Worm (Caenorhabditis elegans) whole organism, L1 larva: ENCODE results near the gene C44C1.1.

Experiments used
- C16A3.4 ChIP-seq: fragments of 150-350 bp; optimal IDR thresholded peaks from 2 replicates; lab custom pipeline; 2014; ENCODE audit warnings: missing biosample characterization, missing genetic modification characterization
- F16B12.6 ChIP-seq: fragments of 150-350 bp; optimal IDR thresholded peaks from 2 replicates; lab custom pipeline; 2014; ENCODE audit warnings: missing biosample characterization, missing genetic modification characterization
- Y116A8C.19 ChIP-seq: sonication (generic microtip); optimal IDR thresholded peaks from 2 replicates; lab custom pipeline; 2016; ENCODE audit warnings: missing compliant biosample characterization, missing genetic modification characterization, borderline replicate concordance
- aha-1 ChIP-seq: fragments of 150-350 bp; optimal IDR thresholded peaks from 2 replicates; lab custom pipeline; 2014; ENCODE audit warnings: missing biosample characterization, missing genetic modification characterization
- aly-2 ChIP-seq: fragments of 150-350 bp; optimal IDR thresholded peaks from 2 replicates; lab custom pipeline; 2014; ENCODE audit warnings: missing biosample characterization, missing genetic modification characterization
- ama-1 ChIP-seq: fragments of 150-350 bp; optimal IDR thresholded peaks from 2 replicates; lab custom pipeline; 2014
- blmp-1 ChIP-seq: fragments of 150-350 bp; optimal IDR thresholded peaks from 2 replicates; lab custom pipeline; 2014; ENCODE audit warnings: missing biosample characterization, missing genetic modification characterization
- ceh-63 ChIP-seq: fragments of 200-800 bp; sonication (Bioruptor generic); optimal IDR thresholded peaks from 2 replicates; lab custom pipeline; 2018; ENCODE audit warnings: mild to moderate bottlenecking, missing genetic modification characterization, missing compliant biosample characterization
- ceh-8 ChIP-seq: fragments of 200-800 bp; sonication (Bioruptor generic); optimal IDR thresholded peaks from 2 replicates; lab custom pipeline; 2018; ENCODE audit warnings: mild to moderate bottlenecking, missing genetic modification characterization, moderate library complexity, missing compliant biosample characterization
- ceh-82 ChIP-seq, 3 experiments: fragments of 150-350 bp in 1 of 3; sonication (generic microtip) in 2 of 3; optimal IDR thresholded peaks; 2 replicates each; lab custom pipeline; 2014 to 2017; ENCODE audit warnings: missing biosample characterization in 3 of 3, missing genetic modification characterization in 3 of 3
- ceh-88 ChIP-seq: fragments of 200-800 bp; sonication (Bioruptor generic); IDR thresholded peaks from 2 replicates; pipeline ENCODE4 v1.3.6; 2022; ENCODE audit warnings: missing genetic modification characterization, missing compliant biosample characterization
- ces-1 ChIP-seq: fragments of 150-350 bp; optimal IDR thresholded peaks from 2 replicates; lab custom pipeline; 2014; ENCODE audit warnings: missing biosample characterization, missing genetic modification reagents, missing genetic modification characterization
- dsc-1 ChIP-seq: sonication (generic microtip); optimal IDR thresholded peaks from 2 replicates; lab custom pipeline; 2016; ENCODE audit warnings: mild to moderate bottlenecking, missing genetic modification characterization, missing compliant biosample characterization
- efl-1 ChIP-seq, 4 experiments: fragments of 150-350 bp; optimal IDR thresholded peaks in 3 of 4; peaks in 1 of 4; 1 replicate in 1 of 4; 2 replicates in 3 of 4; lab custom pipeline; 2014; ENCODE audit warnings: missing biosample characterization in 2 of 4, missing genetic modification characterization in 2 of 4, missing genetic modification reagents in 2 of 4
- ets-5 ChIP-seq: fragments of 200-800 bp; sonication (Bioruptor generic); IDR thresholded peaks from 2 replicates; pipeline ENCODE4 v1.3.6; 2022; ENCODE audit warnings: missing genetic modification characterization, missing compliant biosample characterization
- fkh-4 ChIP-seq: sonication (generic microtip); optimal IDR thresholded peaks from 2 replicates; lab custom pipeline; 2016; ENCODE audit warnings: missing compliant biosample characterization, missing genetic modification characterization, borderline replicate concordance
- fos-1 ChIP-seq: fragments of 150-350 bp; optimal IDR thresholded peaks from 2 replicates; lab custom pipeline; 2014; ENCODE audit warnings: missing biosample characterization, missing genetic modification characterization
- hpl-2 ChIP-seq: fragments of 150-350 bp; optimal IDR thresholded peaks from 2 replicates; lab custom pipeline; 2014; ENCODE audit warnings: missing biosample characterization, missing genetic modification reagents, missing genetic modification characterization
- irx-1 ChIP-seq: sonication (generic microtip); optimal IDR thresholded peaks from 2 replicates; lab custom pipeline; 2016; ENCODE audit warnings: missing genetic modification characterization, missing compliant biosample characterization
- lin-14 ChIP-seq: fragments of 200-800 bp; sonication (Bioruptor generic); optimal IDR thresholded peaks from 2 replicates; lab custom pipeline; 2018; ENCODE audit warnings: mild to moderate bottlenecking, missing genetic modification characterization, moderate library complexity, missing compliant biosample characterization
- lin-39 ChIP-seq: fragments of 150-350 bp; optimal IDR thresholded peaks from 2 replicates; lab custom pipeline; 2014; ENCODE audit warnings: missing biosample characterization, missing genetic modification reagents, missing genetic modification characterization
- lir-3 ChIP-seq: sonication (generic microtip); optimal IDR thresholded peaks from 2 replicates; lab custom pipeline; 2016; ENCODE audit warnings: mild to moderate bottlenecking, missing genetic modification characterization, moderate library complexity, missing compliant biosample characterization; ENCODE audit not compliant: poor library complexity
- lsy-2 ChIP-seq, 2 experiments: fragments of 150-350 bp; optimal IDR thresholded peaks; 2 replicates each; lab custom pipeline; 2014; ENCODE audit warnings: missing biosample characterization in 2 of 2, missing genetic modification characterization in 2 of 2
- mdl-1 ChIP-seq, 2 experiments: fragments of 150-350 bp; optimal IDR thresholded peaks; 2 replicates each; lab custom pipeline; 2014 to 2017; ENCODE audit warnings: missing biosample characterization in 2 of 2, missing genetic modification characterization in 2 of 2, inconsistent platforms in 1 of 2
- mef-2 ChIP-seq: fragments of 150-350 bp; optimal IDR thresholded peaks from 2 replicates; lab custom pipeline; 2014; ENCODE audit warnings: missing biosample characterization, missing genetic modification characterization
- mep-1 ChIP-seq: fragments of 150-350 bp; optimal IDR thresholded peaks from 2 replicates; lab custom pipeline; 2014; ENCODE audit warnings: missing biosample characterization, missing genetic modification characterization
- nhr-11 ChIP-seq: fragments of 150-350 bp; optimal IDR thresholded peaks from 2 replicates; lab custom pipeline; 2014; ENCODE audit warnings: missing biosample characterization, missing genetic modification characterization
- nhr-19 ChIP-seq: fragments of 200-800 bp; sonication (Bioruptor generic); conservative IDR thresholded peaks from 2 replicates; pipeline ENCODE4 v1.3.6; 2022; ENCODE audit warnings: missing genetic modification characterization, missing compliant biosample characterization
- nhr-237 ChIP-seq: fragments of 150-350 bp; optimal IDR thresholded peaks from 2 replicates; lab custom pipeline; 2014; ENCODE audit warnings: missing biosample characterization, missing genetic modification characterization
- nhr-71 ChIP-seq: sonication (generic microtip); optimal IDR thresholded peaks from 2 replicates; lab custom pipeline; 2016; ENCODE audit warnings: mild to moderate bottlenecking, missing genetic modification characterization, moderate library complexity, missing compliant biosample characterization
- nhr-76 ChIP-seq: sonication (generic microtip); optimal IDR thresholded peaks from 2 replicates; lab custom pipeline; 2017; ENCODE audit warnings: missing biosample characterization, missing genetic modification characterization
- nhr-84 ChIP-seq: sonication (generic microtip); optimal IDR thresholded peaks from 2 replicates; lab custom pipeline; 2017; ENCODE audit warnings: missing biosample characterization, missing genetic modification characterization
- nhr-85 ChIP-seq: sonication (generic microtip); peaks from one replicate; lab custom pipeline; 2016; ENCODE audit warnings: missing genetic modification characterization, inconsistent platforms, missing compliant biosample characterization
- pqm-1 ChIP-seq: sonication (generic microtip); optimal IDR thresholded peaks from 3 replicates; lab custom pipeline; 2017; ENCODE audit warnings: missing biosample characterization, missing genetic modification characterization
- rnt-1 ChIP-seq: sonication (generic microtip); optimal IDR thresholded peaks from 2 replicates; lab custom pipeline; 2016; ENCODE audit warnings: mild to moderate bottlenecking, missing genetic modification characterization, moderate library complexity, missing compliant biosample characterization
- snpc-4 ChIP-seq: fragments of 150-350 bp; optimal IDR thresholded peaks from 2 replicates; lab custom pipeline; 2014; ENCODE audit warnings: missing biosample characterization, missing genetic modification characterization
- swsn-7 ChIP-seq: sonication (generic microtip); optimal IDR thresholded peaks from 2 replicates; lab custom pipeline; 2016; ENCODE audit warnings: missing genetic modification characterization, missing compliant biosample characterization
- tbx-2 ChIP-seq: sonication (generic microtip); optimal IDR thresholded peaks from 2 replicates; lab custom pipeline; 2016; ENCODE audit warnings: missing genetic modification characterization, missing compliant biosample characterization
- tlp-1 ChIP-seq: fragments of 150-350 bp; optimal IDR thresholded peaks from 2 replicates; lab custom pipeline; 2014; ENCODE audit warnings: missing biosample characterization, missing genetic modification characterization
- unc-130 ChIP-seq: fragments of 150-350 bp; optimal IDR thresholded peaks from 2 replicates; lab custom pipeline; 2017; ENCODE audit warnings: missing biosample characterization, missing genetic modification characterization, inconsistent platforms
- unc-30 ChIP-seq: sonication (generic microtip); optimal IDR thresholded peaks from 2 replicates; lab custom pipeline; 2017; ENCODE audit warnings: missing biosample characterization, missing genetic modification characterization
- unc-86 ChIP-seq: sonication (generic microtip); optimal IDR thresholded peaks from 2 replicates; lab custom pipeline; 2016; ENCODE audit warnings: missing genetic modification characterization, missing compliant biosample characterization
- unc-98 ChIP-seq: fragments of 200-800 bp; sonication (Bioruptor generic); IDR thresholded peaks from 2 replicates; pipeline ENCODE4 v1.3.6; 2022; ENCODE audit warnings: missing genetic modification characterization, missing compliant biosample characterization
- vab-15 ChIP-seq: sonication (generic microtip); optimal IDR thresholded peaks from 2 replicates; lab custom pipeline; 2017; ENCODE audit warnings: missing genotype, mild to moderate bottlenecking, missing genetic modification characterization, missing compliant biosample characterization
- zag-1 ChIP-seq: fragments of 150-350 bp; optimal IDR thresholded peaks from 2 replicates; lab custom pipeline; 2014; ENCODE audit warnings: missing biosample characterization, missing genetic modification characterization
- ztf-11 ChIP-seq, 2 experiments: sonication (generic microtip); optimal IDR thresholded peaks; 2 replicates each; lab custom pipeline; 2016 to 2017; ENCODE audit warnings: missing genetic modification characterization in 2 of 2, missing biosample characterization in 1 of 2, missing compliant biosample characterization in 1 of 2
- ztf-4 ChIP-seq: fragments of 150-350 bp; optimal IDR thresholded peaks from 2 replicates; lab custom pipeline; 2014; ENCODE audit warnings: missing biosample characterization, missing genetic modification characterization

C44C1.1 gene

ce11 chrX:932874-933273, 47.7 kb upstream of the C44C1.1 start (continued):
- TF ChIP-seq fos-1, result no peak
- no peak for TF ChIP-seq vab-15 (tag; lab: Kevin White, UChicago)
- TF ChIP-seq aly-2, result no peak
- no peak for TF ChIP-seq unc-30 (tag; lab: Kevin White, UChicago)
- TF ChIP-seq nhr-237 (tag; lab: Kevin White, UChicago), result no peak
- no peak for TF ChIP-seq tlp-1 (tag; lab: Kevin White, UChicago)
- TF ChIP-seq ceh-82 (tag; optimal IDR thresholded peaks at IDR 0.05; lab: Kevin White, UChicago), result peak in 2 of 3 experiments; percentile 37 to 45
- TF ChIP-seq ama-1 (lab: Kevin White, UChicago), result no peak
- peak; percentile 84 for TF ChIP-seq lin-14 (GFP tag; lab: Kevin White, UChicago)
- no peak for TF ChIP-seq Y116A8C.19 (tag; lab: Kevin White, UChicago)
- TF ChIP-seq nhr-85 (tag; lab: Kevin White, UChicago), result no peak
- peak; percentile 13 for TF ChIP-seq unc-130 (tag; lab: Kevin White, UChicago)
- no peak for TF ChIP-seq fkh-4
- no peak for TF ChIP-seq mef-2
- no peak for TF ChIP-seq nhr-11 (tag; lab: Kevin White, UChicago)
- TF ChIP-seq ceh-8, result no peak
- TF ChIP-seq nhr-71 (tag; lab: Kevin White, UChicago), result no peak
- TF ChIP-seq ets-5, result no peak
- no peak for TF ChIP-seq ceh-88
- TF ChIP-seq ceh-63 (GFP tag; lab: Kevin White, UChicago), result no peak
- TF ChIP-seq nhr-76 (tag; lab: Kevin White, UChicago), result no peak
- TF ChIP-seq snpc-4 (tag; lab: Kevin White, UChicago), result no peak
- TF ChIP-seq nhr-19 (GFP tag; lab: Robert Waterston, UW), result no peak
- TF ChIP-seq ztf-11 (tag; optimal IDR thresholded peaks at IDR 0.05; lab: Kevin White, UChicago), result no peak
- TF ChIP-seq efl-1 (optimal IDR thresholded peaks at IDR 0.05; lab: Kevin White, UChicago), result peak in 1 of 2 experiments; percentile 20
- peak in 1 of 2 experiments; percentile 65 for TF ChIP-seq efl-1 (GFP tag; optimal IDR thresholded peaks at IDR 0.05 in 1 of 2; lab: Kevin White, UChicago)
- TF ChIP-seq blmp-1, result no peak
- TF ChIP-seq dsc-1 (tag; lab: Kevin White, UChicago), result no peak
- TF ChIP-seq ztf-4 (tag; lab: Kevin White, UChicago), result no peak
- peak; percentile 41 for TF ChIP-seq rnt-1 (tag; lab: Kevin White, UChicago)
- TF ChIP-seq swsn-7 (tag; lab: Kevin White, UChicago), result peak; percentile 30
- TF ChIP-seq lir-3 (tag; lab: Kevin White, UChicago), result no peak
- no peak for TF ChIP-seq hpl-2
- no peak for TF ChIP-seq pqm-1 (tag; lab: Kevin White, UChicago)
- no peak for TF ChIP-seq unc-98 (GFP tag; lab: Robert Waterston, UW)
- TF ChIP-seq lin-39 (tag; lab: Kevin White, UChicago), result no peak
- TF ChIP-seq lsy-2 (tag; optimal IDR thresholded peaks at IDR 0.05; lab: Kevin White, UChicago), result peak in 1 of 2 experiments; percentile 26
- no peak for TF ChIP-seq irx-1 (tag; lab: Kevin White, UChicago)
- TF ChIP-seq aha-1 (tag; lab: Kevin White, UChicago), result no peak
- TF ChIP-seq tbx-2 (tag; lab: Kevin White, UChicago), result peak; percentile 14
- peak; percentile 4 for TF ChIP-seq mep-1
- no peak for TF ChIP-seq F16B12.6 (tag; lab: Kevin White, UChicago)
- peak; percentile 37 for TF ChIP-seq unc-86
- TF ChIP-seq nhr-84 (tag; lab: Kevin White, UChicago), result no peak
- no peak for TF ChIP-seq C16A3.4 (tag; lab: Kevin White, UChicago)
- TF ChIP-seq zag-1 (tag; lab: Kevin White, UChicago), result no peak
- TF ChIP-seq ces-1 (GFP tag; lab: Kevin White, UChicago), result no peak
- peak in 1 of 2 experiments; percentile 0 for TF ChIP-seq mdl-1 (tag; optimal IDR thresholded peaks at IDR 0.05; lab: Kevin White, UChicago)
